Fruit fly (Drosophila melanogaster): ENCODE measurements around the gene CG7600.

Gene CG7600

dm6 chr3L:11256147-11256971, 45.8 kb downstream of the CG7600 start (continued):
- no peak for TF ChIP-seq Side (GFP tag; optimal IDR thresholded peaks at IDR 0.05)
- TF ChIP-seq danr (GFP tag; IDR thresholded peaks at IDR 0.05) = no peak
- peak; percentile 61 for TF ChIP-seq Awh (GFP tag; IDR thresholded peaks at IDR 0.05)
- no peak for TF ChIP-seq Lpt (GFP tag; optimal IDR thresholded peaks at IDR 0.05)
- peak; percentile 42 for TF ChIP-seq trh (GFP tag; optimal IDR thresholded peaks at IDR 0.05)
- TF ChIP-seq sqz (GFP tag; optimal IDR thresholded peaks at IDR 0.05) = peak; percentile 73
- TF ChIP-seq CG13894 (tag; optimal IDR thresholded peaks at IDR 0.05) = no peak
- peak; percentile 64 for TF ChIP-seq Ptx1 (GFP tag; IDR thresholded peaks at IDR 0.05)
- peak in 1 of 2 experiments; percentile 76 for TF ChIP-seq eve (GFP tag; optimal IDR thresholded peaks at IDR 0.05)
- TF ChIP-seq CG10565 (GFP tag; optimal IDR thresholded peaks at IDR 0.05) = peak; percentile 19
- peak; percentile 56 for TF ChIP-seq MBD-R2 (GFP tag; IDR thresholded peaks at IDR 0.05)
- TF ChIP-seq Dip2 (GFP tag; IDR thresholded peaks at IDR 0.05) = no peak
- TF ChIP-seq CG18599 (GFP tag; optimal IDR thresholded peaks at IDR 0.05) = peak; percentile 78
- TF ChIP-seq CG18476 (GFP tag; optimal IDR thresholded peaks at IDR 0.05) = peak; percentile 75
- no peak for TF ChIP-seq Fer2 (tag; optimal IDR thresholded peaks at IDR 0.05)
- peak; percentile 25 for TF ChIP-seq CG12744 (GFP tag; optimal IDR thresholded peaks at IDR 0.05)
- TF ChIP-seq Kr (GFP tag; optimal IDR thresholded peaks at IDR 0.05) = peak; percentile 84
- TF ChIP-seq CG13123 (GFP tag; optimal IDR thresholded peaks at IDR 0.05) = peak; percentile 49
- TF ChIP-seq CG2889 (GFP tag; IDR thresholded peaks at IDR 0.05) = peak; percentile 67
- peak; percentile 94 for TF ChIP-seq CG9727 (GFP tag; optimal IDR thresholded peaks at IDR 0.05)
- peak; percentile 71; the same call in 2 of the 3 replicates for TF ChIP-seq CG11695 (GFP tag; IDR thresholded peaks at IDR 0.05)
- TF ChIP-seq repo (GFP tag; optimal IDR thresholded peaks at IDR 0.05) = no peak
- peak; percentile 11 for TF ChIP-seq abd-A (tag; optimal IDR thresholded peaks at IDR 0.05)
- no peak for TF ChIP-seq sens-2 (GFP tag; IDR thresholded peaks at IDR 0.05)
- TF ChIP-seq Nf-YB (GFP tag; optimal IDR thresholded peaks at IDR 0.05) = peak; percentile 70
- peak; percentile 80 for TF ChIP-seq tio (GFP tag; optimal IDR thresholded peaks at IDR 0.05)
- TF ChIP-seq CG8290 (GFP tag; optimal IDR thresholded peaks at IDR 0.05) = peak; percentile 43
- peak; percentile 67 to 85 for TF ChIP-seq CG8290 (tag; optimal IDR thresholded peaks at IDR 0.05)
- TF ChIP-seq CG10654 (GFP tag; optimal IDR thresholded peaks at IDR 0.05) = peak; percentile 77
- peak; percentile 39 for TF ChIP-seq Ada2b (GFP tag; IDR thresholded peaks at IDR 0.05)
- TF ChIP-seq CG6254 (GFP tag; optimal IDR thresholded peaks at IDR 0.05) = peak; percentile 80
- peak; percentile 92 for TF ChIP-seq sens (GFP tag)
- peak; percentile 54 for TF ChIP-seq CG17328 (GFP tag; IDR thresholded peaks at IDR 0.05)
- TF ChIP-seq zfh1 (GFP tag; IDR thresholded peaks at IDR 0.05) = peak; percentile 72
- peak; percentile 78 for TF ChIP-seq Fer1 (GFP tag; optimal IDR thresholded peaks at IDR 0.05)
- peak; percentile 88 for TF ChIP-seq Med (GFP tag)
- peak; percentile 39 for TF ChIP-seq slou (GFP tag; optimal IDR thresholded peaks at IDR 0.05)
- TF ChIP-seq CG3847 (GFP tag; IDR thresholded peaks at IDR 0.05) = peak; percentile 59
- peak; percentile 44; the same call in 1 of the 2 replicates for TF ChIP-seq ara (GFP tag; IDR thresholded peaks at IDR 0.05)
- no peak for TF ChIP-seq Atf-2 (GFP tag; optimal IDR thresholded peaks at IDR 0.05)
- TF ChIP-seq inv (GFP tag; IDR thresholded peaks at IDR 0.05; ENCODE audit: partially characterized antibody) = peak; percentile 49; the same call in 1 of the 2 replicates
- TF ChIP-seq dati (GFP tag; IDR thresholded peaks at IDR 0.05) = peak; percentile 37; the same call in 1 of the 2 replicates
- peak; percentile 73 for TF ChIP-seq CG10543 (GFP tag; optimal IDR thresholded peaks at IDR 0.05)
- peak; percentile 86 for TF ChIP-seq fd96Cb (tag; optimal IDR thresholded peaks at IDR 0.05)
- TF ChIP-seq Dp (GFP tag; optimal IDR thresholded peaks at IDR 0.05) = no peak
- TF ChIP-seq Atf3 (GFP tag; optimal IDR thresholded peaks at IDR 0.05) = peak; percentile 18
- no peak for TF ChIP-seq sna (GFP tag; IDR thresholded peaks at IDR 0.05; ENCODE audit: partially characterized antibody)
- TF ChIP-seq CG10462 (GFP tag; optimal IDR thresholded peaks at IDR 0.05) = peak; percentile 15
- no peak for TF ChIP-seq CG7271 (tag; optimal IDR thresholded peaks at IDR 0.05)
- TF ChIP-seq emc (GFP tag; optimal IDR thresholded peaks at IDR 0.05) = no peak
